Worm (Caenorhabditis elegans): ENCODE data around the gene kmo-1.

DNA sequence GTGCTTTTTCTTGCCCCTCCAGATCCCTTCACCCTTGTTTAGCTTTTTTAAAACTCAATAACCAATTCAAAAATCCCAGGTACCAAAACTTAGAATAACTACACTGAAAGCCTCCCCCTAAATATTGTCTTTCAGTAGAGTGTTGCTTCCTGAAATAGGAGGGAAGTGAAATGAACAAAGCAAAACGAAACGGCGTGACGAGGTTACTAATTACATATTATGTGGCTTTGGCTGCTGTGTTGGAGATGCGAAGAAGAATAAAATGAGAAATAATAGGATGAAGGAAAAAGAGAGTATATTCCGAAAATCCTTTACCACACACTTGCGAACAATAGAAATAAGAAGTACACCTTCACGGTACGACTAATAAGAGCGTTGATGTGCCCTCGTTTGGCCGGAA lies 34.2 kb downstream of the kmo-1 start:
- TF ChIP-seq aly-1 (tag; optimal IDR thresholded peaks at IDR 0.05) (no peak), flt-1 (GFP tag; IDR thresholded peaks at IDR 0.05) (no peak)

All from whole organism, early embryonic.